Fruit fly (Drosophila melanogaster) whole organism, embryonic: ENCODE results near the gene CG11382.

ENCODE experiments used
- Awh ChIP-seq: fragments of 200-800 bp; sonication (Bioruptor generic); IDR thresholded peaks from 2 replicates; pipeline ENCODE4, ENCODE4 v1.3.6; 2022; ENCODE audit warnings: missing biosample characterization, missing genetic modification characterization
- BEAF-32 ChIP-seq: fragments of 200-800 bp; sonication (Bioruptor generic); optimal IDR thresholded peaks from 3 replicates; lab custom pipeline; 2017; ENCODE audit warnings: missing biosample characterization, missing genetic modification characterization, mild to moderate bottlenecking, moderate library complexity, missing genetic modification reagents
- CG10147 ChIP-seq: fragments of 200-800 bp; sonication (Bioruptor generic); optimal IDR thresholded peaks from 2 replicates; lab custom pipeline; 2019; ENCODE audit warnings: missing biosample characterization, mild to moderate bottlenecking, missing genetic modification characterization, moderate library complexity
- CG10654 ChIP-seq: fragments of 200-800 bp; sonication (Bioruptor generic); optimal IDR thresholded peaks from 2 replicates; lab custom pipeline; 2016; ENCODE audit warnings: missing biosample characterization, missing genetic modification characterization
- CG12071 ChIP-seq: fragments of 200-800 bp; sonication (Bioruptor generic); optimal IDR thresholded peaks from 3 replicates; lab custom pipeline; 2018; ENCODE audit warnings: missing biosample characterization, mild to moderate bottlenecking, missing genetic modification characterization
- CG1233 ChIP-seq: fragments of 200-800 bp; sonication (Bioruptor generic); optimal IDR thresholded peaks from 4 replicates; lab custom pipeline; 2018; ENCODE audit warnings: missing biosample characterization, mild to moderate bottlenecking, missing genetic modification characterization
- CG13894 ChIP-seq: fragments of 200-800 bp; sonication (Bioruptor generic); optimal IDR thresholded peaks from 3 replicates; lab custom pipeline; 2018; ENCODE audit warnings: missing biosample characterization, mild to moderate bottlenecking, missing genetic modification characterization, moderate library complexity
- CG14050 ChIP-seq: fragments of 200-800 bp; sonication (Bioruptor generic); IDR thresholded peaks from 3 replicates; pipeline ENCODE4 v1.3.6; 2022; ENCODE audit warnings: missing biosample characterization, missing genetic modification characterization
- CG3407 ChIP-seq: fragments of 200-800 bp; sonication (Bioruptor generic); optimal IDR thresholded peaks from 2 replicates; lab custom pipeline; 2018; ENCODE audit warnings: missing biosample characterization, mild to moderate bottlenecking, missing genetic modification characterization
- CG42726 ChIP-seq: fragments of 200-800 bp; sonication (Bioruptor generic); IDR thresholded peaks from 2 replicates; pipeline ENCODE4 v1.3.6; 2022; ENCODE audit warnings: missing biosample characterization, missing genetic modification characterization; ENCODE audit not compliant: partially characterized antibody
- CG43689 ChIP-seq: fragments of 200-800 bp; sonication (Bioruptor generic); IDR thresholded peaks from 2 replicates; pipeline ENCODE4 v1.3.6; 2022; ENCODE audit warnings: missing biosample characterization, missing genetic modification characterization
- CG8478 ChIP-seq: fragments of >200 bp; optimal IDR thresholded peaks from 2 replicates; lab custom pipeline; 2018
- CG9437 ChIP-seq: fragments of 200-800 bp; sonication (Bioruptor generic); optimal IDR thresholded peaks from 2 replicates; lab custom pipeline; 2018; ENCODE audit warnings: missing biosample characterization, mild to moderate bottlenecking, missing genetic modification characterization
- CG9797 ChIP-seq: fragments of 200-800 bp; sonication (Bioruptor generic); optimal IDR thresholded peaks from 3 replicates; lab custom pipeline; 2018; ENCODE audit warnings: missing biosample characterization, mild to moderate bottlenecking, missing genetic modification characterization
- Camta ChIP-seq: fragments of 200-800 bp; sonication (Bioruptor generic); optimal IDR thresholded peaks from 2 replicates; lab custom pipeline; 2016; ENCODE audit warnings: missing biosample characterization, missing genetic modification characterization
- CkIIα-i1 ChIP-seq: fragments of 200-800 bp; sonication (Bioruptor generic); IDR thresholded peaks from 2 replicates; pipeline ENCODE4 v1.3.6; 2022; ENCODE audit warnings: missing biosample characterization, missing genetic modification characterization
- D ChIP-seq, 2 experiments: fragments of 200-800 bp in 1 of 2; fragments of >200 bp in 1 of 2; sonication (Bioruptor generic) in 1 of 2; optimal IDR thresholded peaks; 2 replicates in 1 of 2; 3 replicates in 1 of 2; lab custom pipeline; 2017; ENCODE audit warnings: mild to moderate bottlenecking in 1 of 2, missing biosample characterization in 1 of 2, missing genetic modification characterization in 1 of 2, missing genetic modification reagents in 1 of 2
- Dip3 ChIP-seq: fragments of 200-800 bp; sonication (Bioruptor generic); optimal IDR thresholded peaks from 3 replicates; lab custom pipeline; 2016; ENCODE audit warnings: missing biosample characterization, missing genetic modification characterization
- Eip74EF ChIP-seq, 2 experiments: fragments of 200-800 bp in 1 of 2; fragments of >200 bp in 1 of 2; sonication (Bioruptor generic) in 1 of 2; optimal IDR thresholded peaks; 2 replicates each; lab custom pipeline; 2017 to 2019; ENCODE audit warnings: missing biosample characterization in 2 of 2, missing genetic modification characterization in 2 of 2, mild to moderate bottlenecking in 1 of 2, moderate library complexity in 1 of 2
- Elba2 ChIP-seq: fragments of 200-800 bp; sonication (Bioruptor generic); optimal IDR thresholded peaks from 3 replicates; lab custom pipeline; 2016; ENCODE audit warnings: missing biosample characterization, missing genetic modification characterization
- Mad ChIP-seq: fragments of 200-800 bp; sonication (Bioruptor generic); optimal IDR thresholded peaks from 2 replicates; lab custom pipeline; 2016; ENCODE audit warnings: missing biosample characterization, missing genetic modification characterization
- Med ChIP-seq: fragments of 200-800 bp; sonication (Bioruptor generic); peaks from one replicate; lab custom pipeline; 2016; ENCODE audit warnings: missing biosample characterization, missing genetic modification characterization, mild to moderate bottlenecking, inconsistent platforms, moderate library complexity
- Sry-β ChIP-seq: fragments of 200-800 bp; sonication (Bioruptor generic); optimal IDR thresholded peaks from 2 replicates; lab custom pipeline; 2018; ENCODE audit warnings: missing biosample characterization, mild to moderate bottlenecking, missing genetic modification characterization, moderate library complexity
- YL-1 ChIP-seq: fragments of 200-800 bp; sonication (Bioruptor generic); optimal IDR thresholded peaks from 3 replicates; lab custom pipeline; 2017; ENCODE audit warnings: missing biosample characterization, mild to moderate bottlenecking, missing genetic modification characterization
- cg ChIP-seq: fragments of 200-800 bp; sonication (Bioruptor generic); optimal IDR thresholded peaks from 3 replicates; lab custom pipeline; 2019; ENCODE audit warnings: missing biosample characterization, mild to moderate bottlenecking, missing genetic modification characterization, moderate library complexity
- crc ChIP-seq: fragments of 200-800 bp; sonication (Bioruptor generic); optimal IDR thresholded peaks from 2 replicates; lab custom pipeline; 2016; ENCODE audit warnings: missing biosample characterization, missing genetic modification characterization
- dimm ChIP-seq: fragments of 200-800 bp; sonication (Bioruptor generic); IDR thresholded peaks from 2 replicates; pipeline ENCODE4 v1.3.6; 2022; ENCODE audit warnings: missing biosample characterization, missing genetic modification characterization
- dmrt11E ChIP-seq: fragments of 200-800 bp; sonication (Bioruptor generic); optimal IDR thresholded peaks from 3 replicates; lab custom pipeline; 2018; ENCODE audit warnings: missing biosample characterization, mild to moderate bottlenecking, missing genetic modification characterization, moderate library complexity
- eve ChIP-seq, 2 experiments: fragments of >200 bp; optimal IDR thresholded peaks; 2 replicates each; lab custom pipeline; 2017; ENCODE audit warnings: missing biosample characterization in 2 of 2, missing genetic modification characterization in 2 of 2
- fd96Cb ChIP-seq: fragments of 200-800 bp; sonication (Bioruptor generic); optimal IDR thresholded peaks from 2 replicates; lab custom pipeline; 2018; ENCODE audit warnings: missing biosample characterization, mild to moderate bottlenecking, missing genetic modification characterization, moderate library complexity
- gce ChIP-seq: fragments of 200-800 bp; sonication (Bioruptor generic); IDR thresholded peaks from 3 replicates; pipeline ENCODE4 v1.3.6; 2022; ENCODE audit warnings: missing biosample characterization, missing genetic modification characterization
- gcm2 ChIP-seq: fragments of 200-800 bp; sonication (Bioruptor generic); optimal IDR thresholded peaks from 2 replicates; lab custom pipeline; 2016; ENCODE audit warnings: missing biosample characterization, missing genetic modification characterization
- gfzf ChIP-seq: fragments of 200-800 bp; sonication (Bioruptor generic); optimal IDR thresholded peaks from 2 replicates; lab custom pipeline; 2016; ENCODE audit warnings: missing biosample characterization, mild to moderate bottlenecking, missing genetic modification characterization, moderate library complexity
- hth ChIP-seq: fragments of >200 bp; optimal IDR thresholded peaks from 2 replicates; lab custom pipeline; 2017; ENCODE audit warnings: inconsistent platforms
- lilli ChIP-seq: fragments of 200-800 bp; sonication (Bioruptor generic); optimal IDR thresholded peaks from 3 replicates; lab custom pipeline; 2016; ENCODE audit warnings: missing biosample characterization, missing genetic modification characterization
- mam ChIP-seq: fragments of 200-800 bp; sonication (Bioruptor generic); optimal IDR thresholded peaks from 3 replicates; lab custom pipeline; 2016; ENCODE audit warnings: missing biosample characterization, missing genetic modification characterization
- nerfin-1 ChIP-seq: fragments of 200-800 bp; sonication (Bioruptor generic); optimal IDR thresholded peaks from 3 replicates; lab custom pipeline; 2019; ENCODE audit warnings: missing biosample characterization, mild to moderate bottlenecking, missing genetic modification characterization, moderate library complexity
- nerfin-2 ChIP-seq: fragments of 200-800 bp; sonication (Bioruptor generic); IDR thresholded peaks from 2 replicates; pipeline ENCODE4 v1.3.6; 2022; ENCODE audit warnings: missing biosample characterization, missing genetic modification characterization; ENCODE audit not compliant: partially characterized antibody
- pfk ChIP-seq: fragments of 200-800 bp; sonication (Bioruptor generic); optimal IDR thresholded peaks from 2 replicates; lab custom pipeline; 2018; ENCODE audit warnings: missing biosample characterization, mild to moderate bottlenecking, missing genetic modification characterization, moderate library complexity
- phol ChIP-seq: fragments of 200-800 bp; sonication (Bioruptor generic); optimal IDR thresholded peaks from 3 replicates; lab custom pipeline; 2018; ENCODE audit warnings: missing biosample characterization, mild to moderate bottlenecking, missing genetic modification characterization, moderate library complexity
- pum ChIP-seq: fragments of 200-800 bp; sonication (Bioruptor generic); optimal IDR thresholded peaks from 2 replicates; lab custom pipeline; 2016; ENCODE audit warnings: missing biosample characterization, missing genetic modification characterization
- sd ChIP-seq: fragments of 200-800 bp; sonication (Bioruptor generic); optimal IDR thresholded peaks from 3 replicates; lab custom pipeline; 2018; ENCODE audit warnings: missing biosample characterization, mild to moderate bottlenecking, missing genetic modification characterization, moderate library complexity
- seq ChIP-seq: fragments of 200-800 bp; sonication (Bioruptor generic); IDR thresholded peaks from 2 replicates; pipeline ENCODE4 v1.3.6; 2022; ENCODE audit warnings: missing biosample characterization, missing genetic modification characterization
- slp2 ChIP-seq: fragments of 200-800 bp; sonication (Bioruptor generic); optimal IDR thresholded peaks from 2 replicates; lab custom pipeline; 2016; ENCODE audit warnings: missing biosample characterization, missing genetic modification characterization
- toy ChIP-seq: fragments of 200-800 bp; sonication (Bioruptor generic); IDR thresholded peaks from 2 replicates; pipeline ENCODE4 v1.3.6; 2022; ENCODE audit warnings: missing biosample characterization, missing genetic modification characterization
- twi ChIP-seq: fragments of 200-800 bp; optimal IDR thresholded peaks from 2 replicates; lab custom pipeline; 2019; ENCODE audit warnings: missing biosample characterization, mild to moderate bottlenecking, missing genetic modification characterization, moderate library complexity
- vvl ChIP-seq: fragments of 200-800 bp; sonication (Bioruptor generic); IDR thresholded peaks from 2 replicates; pipeline ENCODE4 v1.3.6; 2022; ENCODE audit warnings: missing biosample characterization, missing genetic modification characterization
- zf30C ChIP-seq: fragments of 200-800 bp; sonication (Bioruptor generic); optimal IDR thresholded peaks from 3 replicates; lab custom pipeline; 2018; ENCODE audit warnings: missing biosample characterization, mild to moderate bottlenecking, missing genetic modification characterization

The CG11382 gene

DNA sequence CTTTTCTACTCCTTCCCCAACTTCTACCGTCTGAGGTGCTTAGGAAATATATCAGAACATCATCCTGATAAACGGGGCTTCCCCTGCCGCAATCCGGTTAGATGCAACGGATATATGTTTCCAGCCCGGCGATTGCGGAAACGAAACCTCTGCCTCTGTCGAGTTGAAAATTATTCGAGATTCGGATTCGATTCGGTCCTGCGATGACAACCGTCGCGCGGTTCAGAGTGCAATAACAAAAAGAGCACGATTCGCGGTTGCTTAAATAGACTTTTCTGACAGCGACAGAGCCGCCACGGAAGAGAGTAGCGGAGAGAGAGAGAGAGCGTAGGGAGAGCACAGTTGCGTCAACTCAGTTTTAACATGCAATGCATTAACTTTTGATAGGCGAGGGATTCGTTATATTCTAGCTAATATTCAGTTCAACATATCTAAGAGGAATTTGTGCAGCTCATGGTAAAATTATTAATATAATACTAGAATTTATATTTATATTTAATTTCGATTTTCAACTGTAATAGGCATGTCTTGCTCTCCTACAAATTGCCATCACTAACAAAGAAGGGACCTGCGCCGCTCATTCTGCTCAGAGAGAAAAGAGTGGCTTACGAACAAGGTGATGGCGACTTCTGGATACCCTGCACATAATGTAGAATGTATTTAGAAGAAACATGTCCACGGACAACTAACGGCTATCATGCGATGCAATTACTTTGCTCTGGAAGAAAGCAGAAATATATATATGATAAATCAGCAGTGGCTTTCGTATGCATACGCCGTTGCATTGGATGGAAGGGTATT, 25.2 kb downstream of the CG11382 start (continued):
- peak; percentile 94 for TF ChIP-seq pfk (GFP tag; lab: Kevin White, UChicago)
- peak; percentile 88 for TF ChIP-seq dmrt11E (tag; lab: Kevin White, UChicago)
- TF ChIP-seq CG9437 (GFP tag; lab: Kevin White, UChicago), result peak; percentile 53
- peak; percentile 76 for TF ChIP-seq seq (GFP tag; lab: Robert Waterston, UW)
- TF ChIP-seq fd96Cb (tag; lab: Kevin White, UChicago), result peak; percentile 85
- no peak for TF ChIP-seq gcm2 (GFP tag; lab: Kevin White, UChicago)
- TF ChIP-seq sd (tag; lab: Kevin White, UChicago), result peak; percentile 10
- TF ChIP-seq dimm (GFP tag; lab: Robert Waterston, UW), result no peak
- peak; percentile 37 for TF ChIP-seq crc (GFP tag; lab: Kevin White, UChicago)
- peak; percentile 44 for TF ChIP-seq mam
- peak; percentile 78 for TF ChIP-seq Dip3
- TF ChIP-seq CG10654 (GFP tag; lab: Kevin White, UChicago), result peak; percentile 57
- TF ChIP-seq YL-1, result no peak
- peak; percentile 64 for TF ChIP-seq twi (tag; lab: Kevin White, UChicago)
- TF ChIP-seq CG1233 (GFP tag; lab: Kevin White, UChicago), result peak; percentile 66
- peak; percentile 52; the same call in 1 of the 2 replicates for TF ChIP-seq CG43689 (GFP tag; lab: Robert Waterston, UW)
- TF ChIP-seq Elba2, result no peak
- peak; percentile 1 for TF ChIP-seq Sry-β (GFP tag; lab: Kevin White, UChicago)
- peak; percentile 83 for TF ChIP-seq phol (tag; lab: Kevin White, UChicago)
- peak; percentile 82 for TF ChIP-seq lilli
- TF ChIP-seq Camta (GFP tag; lab: Kevin White, UChicago), result peak; percentile 48
- TF ChIP-seq D (optimal IDR thresholded peaks at IDR 0.05; lab: Kevin White, UChicago), result no peak
- TF ChIP-seq D (GFP tag; optimal IDR thresholded peaks at IDR 0.05; lab: Kevin White, UChicago), result peak; percentile 81
- TF ChIP-seq vvl (GFP tag; lab: Robert Waterston, UW), result peak; percentile 92
- peak; percentile 45; the same call in 1 of the 2 replicates for TF ChIP-seq CG42726
- TF ChIP-seq BEAF-32 (GFP tag; lab: Kevin White, UChicago), result peak; percentile 35
- no peak for TF ChIP-seq zf30C (GFP tag; lab: Kevin White, UChicago)
- peak; percentile 80 for TF ChIP-seq slp2 (GFP tag; lab: Kevin White, UChicago)
- no peak for TF ChIP-seq CkIIα-i1 (GFP tag; lab: Robert Waterston, UW)
- peak; percentile 97 for TF ChIP-seq Med (GFP tag; lab: Kevin White, UChicago)
- peak; percentile 75; the same call in 2 of the 3 replicates for TF ChIP-seq gce (GFP tag; lab: Robert Waterston, UW)
- TF ChIP-seq CG12071 (GFP tag; lab: Kevin White, UChicago), result peak; percentile 77
- TF ChIP-seq nerfin-2 (GFP tag; lab: Robert Waterston, UW), result no peak
- TF ChIP-seq CG14050, result peak; percentile 78
- peak; percentile 35; the same call in 1 of the 2 replicates for TF ChIP-seq toy (GFP tag; lab: Robert Waterston, UW)
- no peak for TF ChIP-seq CG9797 (GFP tag; lab: Kevin White, UChicago)
- TF ChIP-seq Mad (GFP tag; lab: Kevin White, UChicago), result peak; percentile 76
- peak; percentile 55 for TF ChIP-seq CG13894 (tag; lab: Kevin White, UChicago)
- peak; percentile 67 for TF ChIP-seq nerfin-1
- TF ChIP-seq pum (GFP tag; lab: Kevin White, UChicago), result peak; percentile 81
- TF ChIP-seq eve (GFP tag; optimal IDR thresholded peaks at IDR 0.05; lab: Kevin White, UChicago), result no peak
- peak; percentile 77 for TF ChIP-seq CG10147
- peak in 1 of 2 experiments; percentile 69 for TF ChIP-seq Eip74EF (GFP tag; optimal IDR thresholded peaks at IDR 0.05; lab: Kevin White, UChicago)
- TF ChIP-seq CG8478 (lab: Kevin White, UChicago), result no peak
- TF ChIP-seq cg (GFP tag; lab: Kevin White, UChicago), result no peak
- TF ChIP-seq Awh (GFP tag; lab: Robert Waterston, UW), result peak; percentile 89
- TF ChIP-seq CG3407 (GFP tag; lab: Kevin White, UChicago), result peak; percentile 75
- no peak for TF ChIP-seq hth (lab: Kevin White, UChicago)
- TF ChIP-seq gfzf, result no peak
